Worm (Caenorhabditis elegans) whole organism, midembryonic: ENCODE results near the gene cpr-8.

ENCODE experiments used
- cog-1 ChIP-seq: sonication (generic microtip); optimal IDR thresholded peaks from 2 replicates; lab custom pipeline; 2016; ENCODE audit warnings: missing genetic modification characterization, missing compliant biosample characterization
- flt-1 ChIP-seq: fragments of 200-800 bp; sonication (Bioruptor generic); IDR thresholded peaks from 2 replicates; pipeline ENCODE4 v1.3.6; 2022; ENCODE audit warnings: missing genetic modification characterization, missing compliant biosample characterization
- klf-2 ChIP-seq: fragments of 200-800 bp; sonication (Bioruptor generic); conservative IDR thresholded peaks from 2 replicates; pipeline ENCODE4 v1.3.6; 2022; ENCODE audit warnings: missing genetic modification reagents, missing genetic modification characterization, missing compliant biosample characterization
- med-1 ChIP-seq: sonication (generic microtip); optimal IDR thresholded peaks from 2 replicates; lab custom pipeline; 2017; ENCODE audit warnings: missing genetic modification characterization, mild to moderate bottlenecking, missing compliant biosample characterization, antibody characterized with exemption, missing genetic modification reagents; ENCODE audit not compliant: insufficient read depth
- tab-1 ChIP-seq: fragments of 200-800 bp; sonication (Bioruptor generic); IDR thresholded peaks from 2 replicates; pipeline ENCODE4 v1.3.6; 2022; ENCODE audit warnings: missing genetic modification characterization, missing compliant biosample characterization
- ztf-23 ChIP-seq: fragments of 200-800 bp; sonication (Bioruptor generic); IDR thresholded peaks from 2 replicates; pipeline ENCODE4 v1.3.6; 2022; ENCODE audit warnings: missing genetic modification reagents, missing genetic modification characterization, missing compliant biosample characterization
- ztf-29 ChIP-seq: fragments of 200-800 bp; sonication (Bioruptor generic); IDR thresholded peaks from 2 replicates; pipeline ENCODE4 v1.3.6; 2022; ENCODE audit warnings: missing genetic modification reagents, missing genetic modification characterization, missing compliant biosample characterization

DNA sequence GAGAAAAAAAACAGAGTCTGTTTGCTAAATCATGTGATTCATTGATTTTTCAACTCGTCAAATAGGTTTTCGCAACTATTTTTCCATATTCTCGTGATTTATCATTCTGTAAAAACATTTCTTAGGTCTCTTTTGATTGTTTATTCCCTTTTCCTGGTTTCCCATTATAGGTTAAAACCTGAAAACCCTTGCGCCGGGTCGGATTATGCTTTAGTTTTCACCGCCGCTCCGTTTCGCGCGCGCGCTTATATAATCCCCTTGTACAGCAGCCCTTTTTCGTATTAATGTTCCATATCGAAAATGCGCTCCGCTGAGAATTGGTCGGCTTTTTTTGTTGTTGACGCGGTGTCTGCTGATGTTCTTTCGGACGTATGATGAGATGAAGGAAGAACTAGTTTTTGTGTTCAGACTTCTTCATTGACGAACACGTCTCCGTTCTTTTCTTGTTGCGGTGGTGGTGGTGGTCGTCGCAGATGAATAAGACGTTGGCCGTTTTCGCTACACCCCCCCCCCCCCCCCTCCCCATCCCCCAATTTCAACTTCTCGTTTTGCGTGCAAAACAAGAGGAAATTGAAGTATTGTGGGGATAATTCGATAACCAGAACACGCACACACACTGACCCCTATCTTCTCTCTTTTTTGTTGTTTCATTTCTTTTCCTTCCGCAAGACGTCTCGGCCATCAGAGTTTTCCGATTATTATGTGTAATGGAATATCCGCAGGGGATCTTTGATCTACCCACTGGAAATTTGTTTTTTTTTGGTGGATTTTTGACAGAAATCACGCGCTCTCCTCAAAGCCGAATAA lies 20.3 kb downstream of the cpr-8 start:
- TF ChIP-seq ztf-29 (no peak), klf-2 (GFP tag; lab: Robert Waterston, UW) (no peak), ztf-23 (GFP tag; lab: Robert Waterston, UW) (no peak), cog-1 (no peak), flt-1 (GFP tag; lab: Robert Waterston, UW) (no peak), med-1 (no peak), tab-1 (no peak)
